Worm (Caenorhabditis elegans) whole organism, L4 larva: ENCODE measurements around the gene fbxa-95.

ENCODE experiments used
- D1046.2 ChIP-seq: fragments of 200-800 bp; sonication (Bioruptor generic); IDR thresholded peaks from 2 replicates; pipeline ENCODE4 v1.3.6; 2022; ENCODE audit warnings: missing genetic modification characterization, missing compliant biosample characterization
- T26A8.4 ChIP-seq: fragments of 200-800 bp; sonication (Bioruptor generic); IDR thresholded peaks from 2 replicates; pipeline ENCODE4 v1.3.6; 2022; ENCODE audit warnings: missing genetic modification characterization, missing compliant biosample characterization
- Y48G9A.11 ChIP-seq: fragments of 200-800 bp; sonication (Bioruptor generic); IDR thresholded peaks from 2 replicates; pipeline ENCODE4 v1.3.6; 2022; ENCODE audit warnings: missing genetic modification reagents, missing genetic modification characterization, missing compliant biosample characterization
- Y5F2A.4 ChIP-seq: fragments of 200-800 bp; sonication (Bioruptor generic); optimal IDR thresholded peaks from 2 replicates; lab custom pipeline; 2018; ENCODE audit warnings: mild to moderate bottlenecking, missing genetic modification characterization, missing compliant biosample characterization
- ZK337.2 ChIP-seq: fragments of 200-800 bp; sonication (Bioruptor generic); IDR thresholded peaks from 2 replicates; pipeline ENCODE4 v1.3.6; 2022; ENCODE audit warnings: missing genetic modification reagents, missing genetic modification characterization, missing compliant biosample characterization
- aha-1 ChIP-seq: fragments of 150-350 bp; peaks from one replicate; lab custom pipeline; 2014; ENCODE audit warnings: missing biosample characterization, missing genetic modification characterization
- aly-2 ChIP-seq: sonication (generic microtip); optimal IDR thresholded peaks from 2 replicates; lab custom pipeline; 2018; ENCODE audit warnings: missing biosample characterization, missing genetic modification characterization
- attf-4 ChIP-seq: sonication (generic microtip); optimal IDR thresholded peaks from 3 replicates; lab custom pipeline; 2017; ENCODE audit warnings: missing biosample characterization, missing genetic modification characterization
- ceh-32 ChIP-seq: sonication (generic microtip); optimal IDR thresholded peaks from 2 replicates; lab custom pipeline; 2016; ENCODE audit warnings: mild to moderate bottlenecking, missing genetic modification characterization, missing compliant biosample characterization; ENCODE audit not compliant: poor library complexity
- ceh-62 ChIP-seq: sonication (generic microtip); optimal IDR thresholded peaks from 2 replicates; lab custom pipeline; 2017; ENCODE audit warnings: missing biosample characterization, missing genetic modification characterization
- ctbp-1 ChIP-seq: fragments of 200-800 bp; sonication (Bioruptor generic); IDR thresholded peaks from 2 replicates; pipeline ENCODE4 v1.3.6; 2022; ENCODE audit warnings: missing genetic modification reagents, missing genetic modification characterization, missing compliant biosample characterization
- dmd-6 ChIP-seq: fragments of 200-800 bp; sonication (Bioruptor generic); IDR thresholded peaks from 2 replicates; pipeline ENCODE4 v1.3.6; 2022; ENCODE audit warnings: missing genetic modification reagents, missing genetic modification characterization, missing compliant biosample characterization
- dmd-9 ChIP-seq: fragments of 200-800 bp; sonication (Bioruptor generic); IDR thresholded peaks from 2 replicates; pipeline ENCODE4 v1.3.6; 2022; ENCODE audit warnings: missing genetic modification reagents, missing genetic modification characterization, missing compliant biosample characterization
- dve-1 ChIP-seq: sonication (generic microtip); optimal IDR thresholded peaks from 2 replicates; lab custom pipeline; 2017; ENCODE audit warnings: antibody characterized with exemption, mild to moderate bottlenecking, missing genetic modification characterization, missing compliant biosample characterization; ENCODE audit not compliant: insufficient read depth
- egl-27 ChIP-seq: sonication (generic microtip); optimal IDR thresholded peaks from 3 replicates; lab custom pipeline; 2017; ENCODE audit warnings: missing biosample characterization, missing genetic modification reagents, missing genetic modification characterization
- fkh-10 ChIP-seq: fragments of 150-350 bp; optimal IDR thresholded peaks from 2 replicates; lab custom pipeline; 2014; ENCODE audit warnings: missing biosample characterization, missing genetic modification reagents, missing genetic modification characterization
- fos-1 ChIP-seq: fragments of 150-350 bp; optimal IDR thresholded peaks from 2 replicates; lab custom pipeline; 2014; ENCODE audit warnings: missing biosample characterization, missing genetic modification characterization
- gei-8 ChIP-seq: fragments of 200-800 bp; sonication (Bioruptor generic); optimal IDR thresholded peaks from 2 replicates; lab custom pipeline; 2018; ENCODE audit warnings: mild to moderate bottlenecking, missing genetic modification characterization, missing compliant biosample characterization
- hif-1 ChIP-seq, 2 experiments: sonication (generic microtip); optimal IDR thresholded peaks; 2 replicates each; lab custom pipeline; 2016 to 2017; ENCODE audit warnings: missing compliant biosample characterization in 2 of 2, missing genetic modification characterization in 2 of 2, missing genetic modification reagents in 2 of 2, missing genotype in 2 of 2, mild to moderate bottlenecking in 1 of 2
- hlh-30 ChIP-seq: sonication (generic microtip); optimal IDR thresholded peaks from 2 replicates; lab custom pipeline; 2017; ENCODE audit warnings: antibody characterized with exemption, mild to moderate bottlenecking, missing genetic modification characterization, missing compliant biosample characterization; ENCODE audit not compliant: insufficient read depth
- jun-1 ChIP-seq: fragments of 150-350 bp; optimal IDR thresholded peaks from 2 replicates; lab custom pipeline; 2014; ENCODE audit warnings: missing biosample characterization, missing genetic modification reagents, missing genetic modification characterization
- lin-29 ChIP-seq: fragments of 200-800 bp; sonication (Bioruptor generic); IDR thresholded peaks from 2 replicates; pipeline ENCODE4 v1.3.6; 2022; ENCODE audit warnings: missing genetic modification reagents, missing genetic modification characterization, missing compliant biosample characterization
- lin-39 ChIP-seq: fragments of 150-350 bp; optimal IDR thresholded peaks from 2 replicates; lab custom pipeline; 2014; ENCODE audit warnings: missing biosample characterization, missing genetic modification reagents, missing genetic modification characterization
- lsy-2 ChIP-seq, 2 experiments: fragments of 150-350 bp in 1 of 2; sonication (generic microtip) in 1 of 2; optimal IDR thresholded peaks; 2 replicates each; lab custom pipeline; 2014 to 2017; ENCODE audit warnings: missing biosample characterization in 2 of 2, missing genetic modification characterization in 2 of 2
- madf-5 ChIP-seq, 2 experiments: fragments of 200-800 bp; sonication (Bioruptor generic); IDR thresholded peaks; 2 replicates each; pipeline ENCODE4 v1.3.6; 2022; ENCODE audit warnings: missing compliant biosample characterization in 2 of 2, missing genetic modification characterization in 2 of 2
- madf-9 ChIP-seq: fragments of 200-800 bp; sonication (Bioruptor generic); conservative IDR thresholded peaks from 2 replicates; pipeline ENCODE4 v1.3.6; 2022; ENCODE audit warnings: missing genetic modification reagents, missing genetic modification characterization, missing compliant biosample characterization
- mdt-29 ChIP-seq: fragments of 200-800 bp; sonication (Bioruptor generic); IDR thresholded peaks from 2 replicates; pipeline ENCODE4 v1.3.6; 2022; ENCODE audit warnings: missing genetic modification reagents, missing genetic modification characterization, missing compliant biosample characterization
- mep-1 ChIP-seq: fragments of 150-350 bp; sonication (generic microtip); optimal IDR thresholded peaks from 3 replicates; lab custom pipeline; 2014; ENCODE audit warnings: missing biosample characterization, missing genetic modification characterization
- nhr-111 ChIP-seq: fragments of 200-800 bp; sonication (Bioruptor generic); optimal IDR thresholded peaks from 2 replicates; lab custom pipeline; 2018; ENCODE audit warnings: mild to moderate bottlenecking, missing genetic modification characterization, missing compliant biosample characterization
- nhr-237 ChIP-seq: sonication (generic microtip); optimal IDR thresholded peaks from 2 replicates; lab custom pipeline; 2017; ENCODE audit warnings: missing biosample characterization, missing genetic modification characterization
- nhr-25 ChIP-seq: sonication (generic microtip); optimal IDR thresholded peaks from 2 replicates; lab custom pipeline; 2017; ENCODE audit warnings: missing genetic modification characterization, mild to moderate bottlenecking, missing compliant biosample characterization, antibody characterized with exemption, moderate library complexity, borderline replicate concordance; ENCODE audit not compliant: insufficient read depth
- nhr-28 ChIP-seq: fragments of 150-350 bp; optimal IDR thresholded peaks from 2 replicates; lab custom pipeline; 2014; ENCODE audit warnings: missing biosample characterization, missing genetic modification characterization
- nhr-41 ChIP-seq: fragments of 200-800 bp; sonication (Bioruptor generic); IDR thresholded peaks from 2 replicates; pipeline ENCODE4 v1.3.6; 2022; ENCODE audit warnings: missing genetic modification reagents, missing genetic modification characterization, missing compliant biosample characterization
- nhr-42 ChIP-seq: fragments of 200-800 bp; sonication (Bioruptor generic); IDR thresholded peaks from 2 replicates; pipeline ENCODE4 v1.3.6; 2022; ENCODE audit warnings: missing genetic modification characterization, missing compliant biosample characterization
- nhr-48 ChIP-seq: sonication (generic microtip); optimal IDR thresholded peaks from 2 replicates; lab custom pipeline; 2016; ENCODE audit warnings: mild to moderate bottlenecking, missing genetic modification characterization, missing compliant biosample characterization
- pha-4 ChIP-seq, 2 experiments: fragments of 150-350 bp in 1 of 2; fragments of 200-800 bp in 1 of 2; sonication (Bioruptor generic) in 1 of 2; IDR thresholded peaks in 1 of 2; optimal IDR thresholded peaks in 1 of 2; 2 replicates each; pipeline versions ENCODE4 v1.3.6 to Lab custom; 2014 to 2022; ENCODE audit warnings: missing genetic modification characterization in 2 of 2, missing genetic modification reagents in 2 of 2, missing biosample characterization in 1 of 2, missing compliant biosample characterization in 1 of 2
- sdz-12 ChIP-seq: fragments of 200-800 bp; sonication (Bioruptor generic); optimal IDR thresholded peaks from 2 replicates; lab custom pipeline; 2018; ENCODE audit warnings: mild to moderate bottlenecking, missing genetic modification characterization, missing compliant biosample characterization
- skn-1 ChIP-seq: fragments of 150-350 bp; optimal IDR thresholded peaks from 2 replicates; lab custom pipeline; 2014; ENCODE audit warnings: missing biosample characterization, missing genetic modification characterization
- snpc-1.2 ChIP-seq: fragments of 200-800 bp; sonication (Bioruptor generic); IDR thresholded peaks from 2 replicates; pipeline ENCODE4 v1.3.6; 2022; ENCODE audit warnings: missing genetic modification reagents, missing genetic modification characterization, missing compliant biosample characterization
- snpc-4 ChIP-seq: fragments of 150-350 bp; optimal IDR thresholded peaks from 2 replicates; lab custom pipeline; 2014; ENCODE audit warnings: missing biosample characterization, missing genetic modification characterization
- tra-1 ChIP-seq: fragments of 200-800 bp; sonication (Bioruptor generic); IDR thresholded peaks from 2 replicates; pipeline ENCODE4 v1.3.6; 2022; ENCODE audit warnings: missing genetic modification reagents, missing genetic modification characterization, missing compliant biosample characterization
- unc-130 ChIP-seq: sonication (generic microtip); optimal IDR thresholded peaks from 2 replicates; lab custom pipeline; 2016; ENCODE audit warnings: missing genetic modification reagents, missing genetic modification characterization, missing compliant biosample characterization
- unc-39 ChIP-seq: sonication (generic microtip); optimal IDR thresholded peaks from 2 replicates; lab custom pipeline; 2017; ENCODE audit warnings: missing biosample characterization, missing genetic modification characterization
- unc-62 ChIP-seq, 3 experiments: fragments of 150-350 bp in 1 of 3; sonication (generic microtip); optimal IDR thresholded peaks in 2 of 3; peaks in 1 of 3; 1 replicate in 1 of 3; 2 replicates in 2 of 3; lab custom pipeline; 2014 to 2017; ENCODE audit warnings: missing biosample characterization in 3 of 3, missing genetic modification characterization in 3 of 3, missing genetic modification reagents in 3 of 3, missing genotype in 1 of 3
- vab-7 ChIP-seq: fragments of 200-800 bp; sonication (Bioruptor generic); IDR thresholded peaks from 2 replicates; pipeline ENCODE4 v1.3.6; 2022; ENCODE audit warnings: missing genetic modification reagents, missing genetic modification characterization, missing compliant biosample characterization
- zfp-3 ChIP-seq: fragments of 200-800 bp; sonication (Bioruptor generic); conservative IDR thresholded peaks from 2 replicates; pipeline ENCODE4 v1.3.6; 2022; ENCODE audit warnings: missing genetic modification reagents, missing genetic modification characterization, missing compliant biosample characterization
- zip-11 ChIP-seq: fragments of 200-800 bp; sonication (Bioruptor generic); IDR thresholded peaks from 2 replicates; pipeline ENCODE4 v1.3.6; 2022; ENCODE audit warnings: missing genetic modification characterization, missing compliant biosample characterization
- zip-2 ChIP-seq: fragments of 150-350 bp; optimal IDR thresholded peaks from 2 replicates; lab custom pipeline; 2014; ENCODE audit warnings: missing biosample characterization, missing genetic modification characterization
- ztf-11 ChIP-seq: fragments of 150-350 bp; optimal IDR thresholded peaks from 2 replicates; lab custom pipeline; 2014; ENCODE audit warnings: missing biosample characterization, missing genetic modification characterization

Gene fbxa-95

ce11 chrV:15566511-15567178, 4.6 kb upstream of the fbxa-95 start (continued):
- TF ChIP-seq Y5F2A.4, result no peak
- TF ChIP-seq aly-2 (tag; lab: Kevin White, UChicago), result no peak
- no peak for TF ChIP-seq gei-8 (GFP tag; lab: Kevin White, UChicago)
- no peak for TF ChIP-seq zfp-3 (GFP tag; lab: Robert Waterston, UW)
- no peak for TF ChIP-seq Y48G9A.11 (GFP tag; lab: Robert Waterston, UW)
- no peak for TF ChIP-seq skn-1 (tag; lab: Kevin White, UChicago)
- TF ChIP-seq T26A8.4 (GFP tag; lab: Robert Waterston, UW), result 0 out of 2 replicates have a peak, but pooled peaks have one; percentile 18
- TF ChIP-seq lin-39 (tag; lab: Kevin White, UChicago), result no peak
- no peak for TF ChIP-seq unc-130 (GFP tag; lab: Kevin White, UChicago)
- no peak for TF ChIP-seq unc-39 (tag; lab: Kevin White, UChicago)
- peak; percentile 86 for TF ChIP-seq dve-1 (tag; lab: Kevin White, UChicago)
- no peak for TF ChIP-seq ZK337.2 (GFP tag; lab: Robert Waterston, UW)
- no peak for TF ChIP-seq ceh-32 (tag; lab: Kevin White, UChicago)
- no peak for TF ChIP-seq nhr-42 (GFP tag; lab: Robert Waterston, UW)
- no peak for TF ChIP-seq attf-4 (tag; lab: Kevin White, UChicago)
- TF ChIP-seq madf-9 (GFP tag; lab: Robert Waterston, UW), result no peak
- no peak for TF ChIP-seq nhr-41 (GFP tag; lab: Robert Waterston, UW)
- no peak for TF ChIP-seq fkh-10 (GFP tag; lab: Kevin White, UChicago)
- TF ChIP-seq tra-1 (GFP tag; lab: Robert Waterston, UW), result no peak; the same call in 1 of the 2 replicates
- no peak for TF ChIP-seq lin-29 (GFP tag; lab: Robert Waterston, UW)
- 0 out of 2 replicates have a peak, but pooled peaks have one; percentile 29 for TF ChIP-seq ctbp-1 (GFP tag; lab: Robert Waterston, UW)
- TF ChIP-seq madf-5 (GFP tag; IDR thresholded peaks at IDR 0.05; lab: Robert Waterston, UW), result no peak
- no peak for TF ChIP-seq D1046.2 (GFP tag; lab: Robert Waterston, UW)
- TF ChIP-seq pha-4 (GFP tag; IDR thresholded peaks at IDR 0.05; lab: Robert Waterston, UW), result no peak
- TF ChIP-seq pha-4 (tag; optimal IDR thresholded peaks at IDR 0.05; lab: Kevin White, UChicago), result no peak
- peak; percentile 62 for TF ChIP-seq dmd-6
- peak; percentile 69; the same call in 1 of the 2 replicates for TF ChIP-seq mdt-29 (GFP tag; lab: Robert Waterston, UW)
- TF ChIP-seq lsy-2 (tag; optimal IDR thresholded peaks at IDR 0.05; lab: Kevin White, UChicago), result peak; percentile 75 to 79
- TF ChIP-seq hif-1 (tag; optimal IDR thresholded peaks at IDR 0.05; lab: Kevin White, UChicago), result peak in 1 of 2 experiments; percentile 70
- peak in 1 of 2 experiments; percentile 99 for TF ChIP-seq unc-62 (GFP tag; optimal IDR thresholded peaks at IDR 0.05 in 1 of 2; lab: Kevin White, UChicago)
- TF ChIP-seq unc-62 (tag; optimal IDR thresholded peaks at IDR 0.05; lab: Kevin White, UChicago), result no peak
- no peak for TF ChIP-seq zip-2
- peak; percentile 65 for TF ChIP-seq nhr-48
- TF ChIP-seq nhr-25, result no peak
- no peak for TF ChIP-seq fos-1 (tag; lab: Kevin White, UChicago)
- peak; percentile 99 for TF ChIP-seq aha-1
- TF ChIP-seq hlh-30 (tag; lab: Kevin White, UChicago), result peak; percentile 97
- TF ChIP-seq snpc-4 (tag; lab: Kevin White, UChicago), result peak; percentile 13
- no peak for TF ChIP-seq sdz-12 (GFP tag; lab: Kevin White, UChicago)
- peak; percentile 90 for TF ChIP-seq mep-1
- TF ChIP-seq nhr-237 (tag; lab: Kevin White, UChicago), result no peak
- TF ChIP-seq ztf-11 (tag; lab: Kevin White, UChicago), result no peak
- no peak for TF ChIP-seq vab-7 (GFP tag; lab: Robert Waterston, UW)
- TF ChIP-seq nhr-28 (tag; lab: Kevin White, UChicago), result peak; percentile 98
- no peak for TF ChIP-seq ceh-62 (tag; lab: Kevin White, UChicago)
- TF ChIP-seq zip-11, result no peak
- no peak for TF ChIP-seq egl-27 (tag; lab: Kevin White, UChicago)
- no peak for TF ChIP-seq nhr-111 (GFP tag; lab: Kevin White, UChicago)
- no peak for TF ChIP-seq snpc-1.2
- TF ChIP-seq dmd-9 (GFP tag; lab: Robert Waterston, UW), result no peak
- TF ChIP-seq jun-1, result no peak
